Fruit fly (Drosophila melanogaster) whole organism, pupa: ENCODE results near the gene CG4593.

Experiments
- CG15710 ChIP-seq: fragments of 200-800 bp; sonication (Bioruptor generic); optimal IDR thresholded peaks from 2 replicates; lab custom pipeline; 2018; ENCODE audit warnings: missing biosample characterization, mild to moderate bottlenecking, missing genetic modification characterization, moderate library complexity
- CG32121 ChIP-seq: fragments of 200-800 bp; sonication (Bioruptor generic); IDR thresholded peaks from 2 replicates; pipeline ENCODE4 v1.3.6; 2022; ENCODE audit warnings: missing biosample characterization, missing genetic modification characterization
- CG9948 ChIP-seq: fragments of 200-800 bp; sonication (Bioruptor generic); optimal IDR thresholded peaks from 2 replicates; lab custom pipeline; 2018; ENCODE audit warnings: missing biosample characterization, mild to moderate bottlenecking, missing genetic modification characterization, moderate library complexity
- EcR ChIP-seq: fragments of 200-800 bp; sonication (Bioruptor generic); optimal IDR thresholded peaks from 3 replicates; lab custom pipeline; 2019; ENCODE audit warnings: missing biosample characterization, missing genetic modification characterization, mild to moderate bottlenecking, moderate library complexity, missing genetic modification reagents
- Pif1A ChIP-seq: fragments of 200-800 bp; sonication (Bioruptor generic); optimal IDR thresholded peaks from 3 replicates; lab custom pipeline; 2016; ENCODE audit warnings: missing biosample characterization, missing genetic modification characterization
- Pif1B ChIP-seq: fragments of 200-800 bp; sonication (Bioruptor generic); optimal IDR thresholded peaks from 3 replicates; lab custom pipeline; 2016; ENCODE audit warnings: missing biosample characterization, missing genetic modification characterization
- fd96Ca ChIP-seq: fragments of 200-800 bp; sonication (Bioruptor generic); IDR thresholded peaks from 3 replicates; pipeline ENCODE4 v1.3.6; 2022; ENCODE audit warnings: missing biosample characterization, missing genetic modification characterization
- gl ChIP-seq: fragments of 200-800 bp; sonication (Bioruptor generic); optimal IDR thresholded peaks from 2 replicates; lab custom pipeline; 2018; ENCODE audit warnings: missing biosample characterization, mild to moderate bottlenecking, missing genetic modification characterization

dm6 chrX:7000444-7001134 lies 13.1 kb upstream of the CG4593 start:
- peak; percentile 20 for TF ChIP-seq CG9948 (tag; lab: Kevin White, UChicago)
- no peak for TF ChIP-seq CG32121 (GFP tag; lab: Robert Waterston, UW)
- TF ChIP-seq Pif1B (GFP tag; lab: Kevin White, UChicago): no peak
- TF ChIP-seq CG15710: peak; percentile 40
- TF ChIP-seq Pif1A: peak; percentile 41
- peak; percentile 33 for TF ChIP-seq EcR (GFP tag; lab: Kevin White, UChicago)
- no peak for TF ChIP-seq gl (tag; lab: Kevin White, UChicago)
- no peak for TF ChIP-seq fd96Ca (GFP tag; lab: Robert Waterston, UW)
